Worm (Caenorhabditis elegans): ENCODE measurements around the gene hsp-3.

hsp-3 gene

ce11 chrX:6052744-6053143, 39.2 kb downstream of the hsp-3 start, which contains the start of gene C45B2.6:
Gene C45B2.6, plus strand, starts transcription at chrX:6052879.
- no peak for TF ChIP-seq unc-62 (GFP tag; optimal IDR thresholded peaks at IDR 0.05)

ce11 chrX:6050849-6051248, 41.1 kb downstream of the hsp-3 start:
- no peak for TF ChIP-seq unc-62 (GFP tag; optimal IDR thresholded peaks at IDR 0.05)

ce11 chrX:6050078-6050477, 41.8 kb downstream of the hsp-3 start:
- TF ChIP-seq unc-62 (GFP tag; optimal IDR thresholded peaks at IDR 0.05): no peak

DNA sequence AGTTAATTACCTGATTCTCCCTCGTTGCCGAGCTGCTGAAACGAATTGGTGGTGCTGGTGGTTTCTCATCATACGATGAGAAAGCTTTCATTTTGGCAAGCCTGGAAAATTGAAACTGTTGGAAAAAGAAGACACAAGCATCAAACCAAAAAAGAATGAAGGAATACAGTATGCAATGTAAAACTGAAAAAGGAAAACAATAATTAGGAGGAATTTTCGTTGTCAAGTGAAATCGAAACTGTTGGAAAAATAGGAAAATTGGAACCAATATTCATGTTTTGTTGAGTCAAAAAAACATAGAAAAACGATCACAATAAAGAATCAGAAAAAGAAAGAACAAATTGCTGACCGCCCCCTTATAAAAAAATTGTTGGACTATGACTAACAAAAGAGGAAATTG, 43.4 kb downstream of the hsp-3 start, which contains the start of gene pak-1:
pak-1 (minus strand) TSS at position 101 of the 400 bp plus-strand sequence.
- TF ChIP-seq unc-62 (GFP tag; optimal IDR thresholded peaks at IDR 0.05): no peak

DNA sequence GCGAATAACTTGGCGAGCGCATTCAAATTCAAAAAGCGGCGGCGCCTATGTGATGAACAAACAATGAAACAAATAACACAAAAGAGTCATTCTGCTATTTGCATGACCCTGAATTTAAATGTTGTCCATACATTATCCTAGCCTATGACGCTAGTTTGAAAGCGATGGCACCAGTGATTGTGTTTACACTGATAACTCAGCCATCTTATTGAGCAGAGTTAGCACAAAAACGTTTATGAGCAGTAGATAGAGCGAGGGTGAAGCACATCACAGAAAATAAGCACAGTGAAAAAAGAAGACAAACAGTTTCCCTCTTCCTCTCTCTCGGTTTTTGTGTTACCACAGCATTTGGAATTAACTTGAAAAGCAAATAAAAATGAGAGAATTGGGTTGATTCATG, 48.6 kb downstream of the hsp-3 start:
- TF ChIP-seq unc-62 (GFP tag; optimal IDR thresholded peaks at IDR 0.05): no peak

DNA sequence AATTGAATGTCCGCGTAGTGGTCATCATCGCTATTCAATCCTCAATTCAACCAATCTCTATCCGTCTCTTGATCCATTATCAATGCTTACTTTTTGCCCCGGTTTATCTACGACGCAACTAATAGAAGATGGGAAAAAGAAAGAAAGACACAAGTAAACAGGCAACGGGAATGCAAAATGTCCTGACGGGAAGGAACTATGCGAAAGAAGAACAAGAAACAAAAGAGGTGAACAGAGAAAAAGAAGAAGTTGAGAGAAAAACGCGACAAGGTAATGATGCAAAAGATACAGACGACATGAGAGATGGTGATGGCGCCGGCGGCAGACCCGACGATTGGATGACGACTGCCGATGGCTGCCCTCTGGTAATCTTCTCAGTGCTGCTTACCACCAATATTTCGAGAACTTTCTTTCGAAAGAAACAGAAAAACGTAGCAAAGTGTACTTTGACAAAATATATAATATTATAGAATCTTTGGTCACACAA, 49.9 kb downstream of the hsp-3 start:
- no peak for TF ChIP-seq unc-62 (GFP tag; optimal IDR thresholded peaks at IDR 0.05)

DNA sequence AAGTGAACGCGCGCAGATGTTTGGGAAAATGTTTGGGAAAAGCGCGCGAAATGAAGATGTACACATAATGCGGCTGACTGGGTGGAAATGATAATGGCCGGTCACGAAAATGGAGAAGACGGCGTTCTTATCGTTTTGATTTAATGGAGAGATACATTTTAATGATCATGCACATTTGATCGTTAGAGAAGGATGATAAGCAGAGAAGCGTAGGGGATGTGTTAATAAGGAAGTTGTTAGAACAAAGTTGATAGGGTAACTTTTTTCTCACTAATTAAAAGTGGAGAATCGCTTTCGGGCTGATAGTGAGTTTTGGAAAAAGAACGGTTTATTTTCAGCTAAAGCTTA, 50.9 kb downstream of the hsp-3 start:
- no peak for TF ChIP-seq unc-62 (GFP tag; optimal IDR thresholded peaks at IDR 0.05)

ce11 chrX:6040435-6041093, 51.4 kb downstream of the hsp-3 start:
- TF ChIP-seq unc-62 (GFP tag; optimal IDR thresholded peaks at IDR 0.05): no peak

DNA sequence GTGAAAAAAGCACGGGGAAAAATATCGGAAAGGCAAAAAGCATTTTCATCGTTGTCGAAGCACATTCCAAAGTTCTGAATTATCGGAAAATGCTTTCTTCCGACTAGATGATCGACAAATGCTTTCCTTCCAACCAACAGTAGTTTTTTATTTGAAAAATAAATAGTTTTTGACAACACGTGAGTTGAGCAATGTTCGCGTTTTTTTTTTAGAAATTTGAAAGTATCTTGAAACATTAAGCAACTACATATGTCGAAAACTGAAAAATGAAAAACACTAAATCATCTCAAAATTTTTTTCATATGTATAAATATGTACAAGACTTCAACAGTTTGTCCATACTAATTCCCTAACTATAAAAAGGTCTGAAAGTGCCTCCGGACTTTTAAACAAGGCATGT, 52.4 kb downstream of the hsp-3 start, which contains the start of gene hsp-25:
hsp-25 (minus strand) TSS at position 101 of the 400 bp plus-strand sequence.
- TF ChIP-seq unc-62 (GFP tag; optimal IDR thresholded peaks at IDR 0.05): no peak
